Fruit fly (Drosophila melanogaster): ENCODE measurements around the gene CG5196.

CG5196 gene

dm6 chr3R:12435948-12436347 lies 27.8 kb downstream of the CG5196 start, which contains the start of gene Desat2:
Gene Desat2, plus strand, starts transcription at chr3R:12436248.
- TF ChIP-seq h (GFP tag; optimal IDR thresholded peaks at IDR 0.05) (no peak), woc (GFP tag; optimal IDR thresholded peaks at IDR 0.05) (no peak), CG9705 (GFP tag; optimal IDR thresholded peaks at IDR 0.05) (no peak), CrebA (GFP tag; optimal IDR thresholded peaks at IDR 0.05; ENCODE audit: borderline replicate concordance) (no peak), jim (GFP tag; optimal IDR thresholded peaks at IDR 0.05) (no peak), dl (GFP tag; optimal IDR thresholded peaks at IDR 0.05; ENCODE audit: insufficient read depth in 1 of 2, partially characterized antibody in 2 of 2) (no peak), Dif (GFP tag; optimal IDR thresholded peaks at IDR 0.05; ENCODE audit: partially characterized antibody) (no peak), dmrt93B (GFP tag; optimal IDR thresholded peaks at IDR 0.05) (no peak), fru (GFP tag; optimal IDR thresholded peaks at IDR 0.05) (no peak), Rel (GFP tag; optimal IDR thresholded peaks at IDR 0.05) (no peak), Rel (tag; optimal IDR thresholded peaks at IDR 0.05) (no peak), Sp1 (GFP tag; optimal IDR thresholded peaks at IDR 0.05) (no peak), usp (GFP tag; optimal IDR thresholded peaks at IDR 0.05) (no peak), OdsH (GFP tag; optimal IDR thresholded peaks at IDR 0.05) (no peak), Myc (optimal IDR thresholded peaks at IDR 0.05) (no peak), psq (GFP tag; optimal IDR thresholded peaks at IDR 0.05) (no peak), foxo (GFP tag; optimal IDR thresholded peaks at IDR 0.05) (no peak), ey (GFP tag; optimal IDR thresholded peaks at IDR 0.05) (no peak), Mio (GFP tag; optimal IDR thresholded peaks at IDR 0.05) (no peak), rgr (GFP tag; optimal IDR thresholded peaks at IDR 0.05) (no peak), lola (GFP tag; optimal IDR thresholded peaks at IDR 0.05) (no peak)

DNA sequence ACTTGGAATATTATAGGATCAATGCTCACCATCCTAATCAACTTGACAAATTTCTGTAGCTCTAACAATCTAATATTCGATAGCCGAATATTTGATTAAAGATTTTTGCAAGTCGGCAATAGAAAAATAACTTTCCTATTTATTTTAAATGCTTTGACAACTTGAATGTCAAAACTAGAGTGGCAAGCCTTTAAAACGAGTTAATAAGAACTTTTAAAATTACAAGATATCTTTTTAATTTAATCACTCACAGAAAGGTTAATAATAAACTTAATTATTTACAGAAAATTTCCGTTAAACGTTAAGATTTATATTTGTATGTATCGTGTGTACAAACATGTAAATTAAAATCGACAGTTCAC lies 30.9 kb downstream of the CG5196 start, which contains the start of the genes CG17207 and CG46427:
Gene CG17207 (minus strand): TSS at position 101 of the 362 bp plus-strand sequence.
Gene CG46427 (minus strand): TSS at position 101 of the 362 bp plus-strand sequence.
- TF ChIP-seq Mio (GFP tag; optimal IDR thresholded peaks at IDR 0.05): no peak
- TF ChIP-seq h (GFP tag; optimal IDR thresholded peaks at IDR 0.05): no peak
- no peak for TF ChIP-seq tai (GFP tag; optimal IDR thresholded peaks at IDR 0.05)
- TF ChIP-seq dl (GFP tag; optimal IDR thresholded peaks at IDR 0.05; ENCODE audit: insufficient read depth in 1 of 2, partially characterized antibody in 2 of 2): no peak
- TF ChIP-seq OdsH (GFP tag; optimal IDR thresholded peaks at IDR 0.05): no peak
- no peak for TF ChIP-seq Abd-B (GFP tag; optimal IDR thresholded peaks at IDR 0.05)
- TF ChIP-seq rgr (GFP tag; optimal IDR thresholded peaks at IDR 0.05): no peak
- TF ChIP-seq CG32264 (GFP tag; optimal IDR thresholded peaks at IDR 0.05): no peak
- no peak for TF ChIP-seq foxo (GFP tag; optimal IDR thresholded peaks at IDR 0.05)
- no peak for TF ChIP-seq Jra (GFP tag; optimal IDR thresholded peaks at IDR 0.05)
- no peak for TF ChIP-seq Sp1 (GFP tag; optimal IDR thresholded peaks at IDR 0.05)
- no peak for TF ChIP-seq dmrt93B (GFP tag; optimal IDR thresholded peaks at IDR 0.05)
- TF ChIP-seq GATAd (GFP tag; optimal IDR thresholded peaks at IDR 0.05): no peak

DNA sequence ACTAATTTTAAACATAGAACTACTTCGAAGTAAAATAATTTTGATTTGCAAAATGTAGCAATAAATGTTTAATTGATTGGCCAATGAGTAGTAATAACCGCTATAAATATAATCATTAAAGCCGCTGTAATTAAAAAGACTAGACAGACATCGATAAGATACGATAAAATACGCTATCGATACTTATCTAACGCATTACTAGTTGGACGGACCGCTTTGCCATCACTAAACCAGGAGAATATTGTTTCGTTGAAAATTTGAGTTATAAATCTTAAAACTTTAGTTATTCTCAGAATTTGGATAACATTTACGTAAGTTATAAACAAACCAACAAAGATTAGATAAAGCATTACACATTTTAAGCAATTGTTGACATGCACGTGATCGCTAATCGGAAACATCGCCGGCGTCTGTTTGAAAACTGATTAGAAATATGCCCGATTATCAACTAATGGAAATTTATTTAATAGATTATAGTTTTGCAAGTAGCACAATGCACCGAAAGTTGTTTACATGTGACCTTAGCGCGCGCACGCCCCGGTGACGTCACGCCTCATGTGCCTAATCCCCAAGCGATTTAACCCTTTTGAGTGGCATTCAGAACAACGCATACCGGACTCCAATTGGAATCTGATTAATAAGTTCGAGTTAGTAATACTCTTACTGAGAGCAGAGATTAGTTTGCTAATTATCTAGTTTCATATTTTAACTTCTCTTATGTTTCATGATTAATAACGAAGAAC lies 31.5 kb downstream of the CG5196 start, which contains the start of gene Desat1:
Gene Desat1 (plus strand): TSS at position 200 of the 743 bp plus-strand sequence.
- TF ChIP-seq GATAd (GFP tag; optimal IDR thresholded peaks at IDR 0.05) (no peak), HLH106 (tag; optimal IDR thresholded peaks at IDR 0.05) (no peak), dsf (GFP tag; optimal IDR thresholded peaks at IDR 0.05; ENCODE audit: borderline replicate concordance) (peak; percentile 34), Vsx2 (GFP tag; optimal IDR thresholded peaks at IDR 0.05; ENCODE audit: partially characterized antibody) (no peak), pan (optimal IDR thresholded peaks at IDR 0.05) (no peak), Dfd (GFP tag; optimal IDR thresholded peaks at IDR 0.05) (no peak), ey (GFP tag; optimal IDR thresholded peaks at IDR 0.05) (no peak), br (GFP tag; optimal IDR thresholded peaks at IDR 0.05) (no peak), Mio (GFP tag; optimal IDR thresholded peaks at IDR 0.05) (no peak), psq (GFP tag; optimal IDR thresholded peaks at IDR 0.05) (no peak), CG32264 (GFP tag; optimal IDR thresholded peaks at IDR 0.05) (no peak), OdsH (GFP tag; optimal IDR thresholded peaks at IDR 0.05) (no peak), Jra (GFP tag; optimal IDR thresholded peaks at IDR 0.05) (peak; percentile 34), Hr83 (GFP tag; optimal IDR thresholded peaks at IDR 0.05; ENCODE audit: poor library complexity, severe bottlenecking) (no peak), woc (GFP tag; optimal IDR thresholded peaks at IDR 0.05) (peak; percentile 32), CrebA (GFP tag; optimal IDR thresholded peaks at IDR 0.05; ENCODE audit: borderline replicate concordance) (no peak)
